Worm (Caenorhabditis elegans): Measurements from ENCODE around the gene clec-213.

DNA sequence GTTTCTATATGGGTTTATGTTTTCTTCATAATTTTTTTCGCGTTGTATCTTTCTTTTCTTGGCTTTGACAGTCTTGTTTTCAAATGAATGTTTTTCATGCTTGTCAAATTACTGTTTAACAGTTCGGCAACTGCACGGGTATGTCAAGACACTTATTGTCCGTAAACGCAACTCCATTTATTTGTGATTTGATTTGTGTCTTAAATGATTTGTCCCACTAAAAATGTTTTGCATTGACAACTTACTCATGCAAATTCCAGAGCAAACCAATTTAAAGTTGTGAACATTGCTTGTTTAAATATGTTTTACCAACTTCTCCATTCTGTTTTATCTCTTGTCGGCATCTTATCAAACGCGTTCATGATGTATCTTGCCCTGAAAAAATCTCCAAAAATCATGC lies 26.8 kb downstream of the clec-213 start, which contains the start of gene srd-25:
- TF ChIP-seq mep-1 (tag; optimal IDR thresholded peaks at IDR 0.05): no peak
- no peak for TF ChIP-seq elt-3 (tag; optimal IDR thresholded peaks at IDR 0.05)
- no peak for TF ChIP-seq nhr-76 (tag; optimal IDR thresholded peaks at IDR 0.05)
- no peak for TF ChIP-seq unc-39 (tag; optimal IDR thresholded peaks at IDR 0.05)
- no peak for TF ChIP-seq ces-1 (GFP tag; optimal IDR thresholded peaks at IDR 0.05)
- TF ChIP-seq nhr-237 (tag; optimal IDR thresholded peaks at IDR 0.05): no peak
